Fruit fly (Drosophila melanogaster) whole organism, embryonic: ENCODE results near the gene CG8301.

Source experiments
- Asciz ChIP-seq: fragments of 200-800 bp; sonication (Bioruptor generic); optimal IDR thresholded peaks from 2 replicates; lab custom pipeline; 2017; ENCODE audit warnings: missing biosample characterization, mild to moderate bottlenecking, missing genetic modification characterization, missing genetic modification reagents
- Atf3 ChIP-seq: fragments of 200-800 bp; sonication (Bioruptor generic); optimal IDR thresholded peaks from 3 replicates; lab custom pipeline; 2016; ENCODE audit warnings: missing biosample characterization, missing genetic modification characterization
- CG11695 ChIP-seq: fragments of 200-800 bp; sonication (Bioruptor generic); IDR thresholded peaks from 3 replicates; pipeline ENCODE4 v1.3.6; 2022; ENCODE audit warnings: missing biosample characterization, missing genetic modification characterization
- CG12659 ChIP-seq: fragments of 200-800 bp; sonication (Bioruptor generic); optimal IDR thresholded peaks from 3 replicates; lab custom pipeline; 2017; ENCODE audit warnings: mild to moderate bottlenecking, missing biosample characterization, missing genetic modification reagents, missing genetic modification characterization
- CG13296 ChIP-seq: fragments of 200-800 bp; sonication (Bioruptor generic); optimal IDR thresholded peaks from 3 replicates; lab custom pipeline; 2018; ENCODE audit warnings: missing biosample characterization, mild to moderate bottlenecking, missing genetic modification characterization
- CG1529 ChIP-seq: fragments of 200-800 bp; sonication (Bioruptor generic); optimal IDR thresholded peaks from 3 replicates; lab custom pipeline; 2018; ENCODE audit warnings: missing biosample characterization, missing genetic modification characterization
- CG17802 ChIP-seq: fragments of 200-800 bp; sonication (Bioruptor generic); optimal IDR thresholded peaks from 2 replicates; lab custom pipeline; 2018; ENCODE audit warnings: missing biosample characterization, mild to moderate bottlenecking, missing genetic modification characterization, moderate library complexity
- CG17829 ChIP-seq: fragments of 200-800 bp; optimal IDR thresholded peaks from 2 replicates; lab custom pipeline; 2019; ENCODE audit warnings: missing biosample characterization, mild to moderate bottlenecking, missing genetic modification characterization, moderate library complexity
- CG1792 ChIP-seq: fragments of 200-800 bp; sonication (Bioruptor generic); optimal IDR thresholded peaks from 2 replicates; lab custom pipeline; 2016; ENCODE audit warnings: missing biosample characterization, missing genetic modification characterization
- CG18619 ChIP-seq: fragments of 200-800 bp; sonication (Bioruptor generic); optimal IDR thresholded peaks from 3 replicates; lab custom pipeline; 2017; ENCODE audit warnings: missing biosample characterization, mild to moderate bottlenecking, missing genetic modification characterization
- CG2116 ChIP-seq: fragments of 200-800 bp; sonication (Bioruptor generic); optimal IDR thresholded peaks from 3 replicates; lab custom pipeline; 2018; ENCODE audit warnings: missing biosample characterization, mild to moderate bottlenecking, missing genetic modification characterization
- CG2120 ChIP-seq: fragments of 200-800 bp; sonication (Bioruptor generic); optimal IDR thresholded peaks from 3 replicates; lab custom pipeline; 2016; ENCODE audit warnings: missing biosample characterization, missing genetic modification characterization
- CG3163 ChIP-seq: fragments of 200-800 bp; sonication (Bioruptor generic); optimal IDR thresholded peaks from 3 replicates; lab custom pipeline; 2016; ENCODE audit warnings: missing biosample characterization, missing genetic modification characterization
- CG3847 ChIP-seq: fragments of 200-800 bp; sonication (Bioruptor generic); IDR thresholded peaks from 2 replicates; pipeline ENCODE4 v1.3.6; 2022; ENCODE audit warnings: missing biosample characterization, missing genetic modification characterization
- CG42726 ChIP-seq: fragments of 200-800 bp; sonication (Bioruptor generic); IDR thresholded peaks from 2 replicates; pipeline ENCODE4 v1.3.6; 2022; ENCODE audit warnings: missing biosample characterization, missing genetic modification characterization; ENCODE audit not compliant: partially characterized antibody
- CG4707 ChIP-seq: fragments of 200-800 bp; sonication (Bioruptor generic); optimal IDR thresholded peaks from 2 replicates; lab custom pipeline; 2018; ENCODE audit warnings: missing biosample characterization, mild to moderate bottlenecking, missing genetic modification characterization, moderate library complexity
- CG6765 ChIP-seq: fragments of 200-800 bp; sonication (Bioruptor generic); optimal IDR thresholded peaks from 3 replicates; lab custom pipeline; 2017; ENCODE audit warnings: missing biosample characterization, mild to moderate bottlenecking, missing genetic modification characterization
- CG6813 ChIP-seq: fragments of 200-800 bp; sonication (Bioruptor generic); optimal IDR thresholded peaks from 2 replicates; lab custom pipeline; 2017; ENCODE audit warnings: missing biosample characterization, missing genetic modification characterization, mild to moderate bottlenecking, moderate library complexity, missing genetic modification reagents
- CG7928 ChIP-seq: fragments of 200-800 bp; sonication (Bioruptor generic); optimal IDR thresholded peaks from 2 replicates; lab custom pipeline; 2017; ENCODE audit warnings: missing biosample characterization, mild to moderate bottlenecking, missing genetic modification characterization
- CG8290 ChIP-seq, 3 experiments: fragments of 200-800 bp; sonication (Bioruptor generic); optimal IDR thresholded peaks; 2 replicates each; lab custom pipeline; 2016 to 2019; ENCODE audit warnings: missing biosample characterization in 3 of 3, missing genetic modification characterization in 3 of 3, mild to moderate bottlenecking in 2 of 3, moderate library complexity in 1 of 3
- CG8359 ChIP-seq: fragments of 200-800 bp; sonication (Bioruptor generic); optimal IDR thresholded peaks from 2 replicates; lab custom pipeline; 2017; ENCODE audit warnings: missing biosample characterization, mild to moderate bottlenecking, missing genetic modification characterization, borderline replicate concordance
- CG9609 ChIP-seq: fragments of 200-800 bp; sonication (Bioruptor generic); optimal IDR thresholded peaks from 3 replicates; lab custom pipeline; 2016; ENCODE audit warnings: missing biosample characterization, missing genetic modification characterization
- CG9727 ChIP-seq: fragments of 200-800 bp; sonication (Bioruptor generic); optimal IDR thresholded peaks from 3 replicates; lab custom pipeline; 2017; ENCODE audit warnings: missing biosample characterization, mild to moderate bottlenecking, missing genetic modification characterization
- CTCF ChIP-seq: fragments of 200-800 bp; sonication (Bioruptor generic); optimal IDR thresholded peaks from 2 replicates; lab custom pipeline; 2017; ENCODE audit warnings: missing biosample characterization, mild to moderate bottlenecking, missing genetic modification characterization, moderate library complexity
- Dip3 ChIP-seq: fragments of 200-800 bp; sonication (Bioruptor generic); optimal IDR thresholded peaks from 3 replicates; lab custom pipeline; 2016; ENCODE audit warnings: missing biosample characterization, missing genetic modification characterization
- Fer2 ChIP-seq: fragments of 200-800 bp; sonication (Bioruptor generic); optimal IDR thresholded peaks from 2 replicates; lab custom pipeline; 2018; ENCODE audit warnings: missing biosample characterization, mild to moderate bottlenecking, missing genetic modification characterization, moderate library complexity
- Max ChIP-seq: fragments of 200-800 bp; sonication (Bioruptor generic); optimal IDR thresholded peaks from 2 replicates; lab custom pipeline; 2016; ENCODE audit warnings: missing biosample characterization, mild to moderate bottlenecking, missing genetic modification characterization
- Med ChIP-seq: fragments of 200-800 bp; sonication (Bioruptor generic); peaks from one replicate; lab custom pipeline; 2016; ENCODE audit warnings: missing biosample characterization, missing genetic modification characterization, mild to moderate bottlenecking, inconsistent platforms, moderate library complexity
- Nf-YB ChIP-seq: fragments of 200-800 bp; sonication (Bioruptor generic); optimal IDR thresholded peaks from 3 replicates; lab custom pipeline; 2019; ENCODE audit warnings: missing biosample characterization, mild to moderate bottlenecking, missing genetic modification characterization, moderate library complexity
- NfI ChIP-seq: fragments of 200-800 bp; sonication (Bioruptor generic); optimal IDR thresholded peaks from 3 replicates; lab custom pipeline; 2018; ENCODE audit warnings: missing biosample characterization, mild to moderate bottlenecking, missing genetic modification characterization, moderate library complexity
- PHDP ChIP-seq: fragments of 200-800 bp; sonication (Bioruptor generic); optimal IDR thresholded peaks from 3 replicates; lab custom pipeline; 2018; ENCODE audit warnings: missing biosample characterization, mild to moderate bottlenecking, missing genetic modification characterization, moderate library complexity
- cato ChIP-seq: fragments of 200-800 bp; sonication (Bioruptor generic); optimal IDR thresholded peaks from 2 replicates; lab custom pipeline; 2016; ENCODE audit warnings: missing biosample characterization, missing genetic modification characterization, borderline replicate concordance
- chn ChIP-seq: fragments of 200-800 bp; sonication (Bioruptor generic); optimal IDR thresholded peaks from 2 replicates; lab custom pipeline; 2016; ENCODE audit warnings: missing biosample characterization, missing genetic modification characterization
- corto ChIP-seq: fragments of 200-800 bp; sonication (Bioruptor generic); optimal IDR thresholded peaks from 2 replicates; lab custom pipeline; 2016; ENCODE audit warnings: missing biosample characterization, mild to moderate bottlenecking, missing genetic modification characterization, moderate library complexity
- crol ChIP-seq: fragments of 200-800 bp; sonication (Bioruptor generic); IDR thresholded peaks from 2 replicates; pipeline ENCODE4 v1.3.6; 2022; ENCODE audit warnings: missing biosample characterization, missing genetic modification characterization
- ewg ChIP-seq: fragments of 200-800 bp; sonication (Bioruptor generic); optimal IDR thresholded peaks from 3 replicates; lab custom pipeline; 2017; ENCODE audit warnings: mild to moderate bottlenecking, missing biosample characterization, missing genetic modification reagents, missing genetic modification characterization
- gcm ChIP-seq: fragments of 200-800 bp; sonication (Bioruptor generic); optimal IDR thresholded peaks from 2 replicates; lab custom pipeline; 2019; ENCODE audit warnings: missing biosample characterization, mild to moderate bottlenecking, missing genetic modification characterization, moderate library complexity
- grn ChIP-seq: fragments of 200-800 bp; sonication (Bioruptor generic); optimal IDR thresholded peaks from 3 replicates; lab custom pipeline; 2017; ENCODE audit warnings: missing biosample characterization, missing genetic modification characterization
- hth ChIP-seq: fragments of >200 bp; optimal IDR thresholded peaks from 2 replicates; lab custom pipeline; 2017; ENCODE audit warnings: inconsistent platforms
- insv ChIP-seq, 2 experiments: fragments of 200-800 bp; sonication (Bioruptor generic); optimal IDR thresholded peaks; 3 replicates each; lab custom pipeline; 2016 to 2018; ENCODE audit warnings: missing biosample characterization in 2 of 2, missing genetic modification characterization in 2 of 2
- knrl ChIP-seq: fragments of 200-800 bp; sonication (Bioruptor generic); IDR thresholded peaks from 3 replicates; pipeline ENCODE4 v1.3.6; 2022; ENCODE audit warnings: missing biosample characterization, missing genetic modification characterization; ENCODE audit not compliant: partially characterized antibody
- nau ChIP-seq: fragments of 200-800 bp; sonication (Bioruptor generic); optimal IDR thresholded peaks from 3 replicates; lab custom pipeline; 2017; ENCODE audit warnings: missing biosample characterization, mild to moderate bottlenecking, missing genetic modification characterization, missing genetic modification reagents
- nerfin-2 ChIP-seq: fragments of 200-800 bp; sonication (Bioruptor generic); IDR thresholded peaks from 2 replicates; pipeline ENCODE4 v1.3.6; 2022; ENCODE audit warnings: missing biosample characterization, missing genetic modification characterization; ENCODE audit not compliant: partially characterized antibody
- pb ChIP-seq: fragments of 200-800 bp; sonication (Bioruptor generic); optimal IDR thresholded peaks from 3 replicates; lab custom pipeline; 2016; ENCODE audit warnings: missing biosample characterization, missing genetic modification characterization
- phol ChIP-seq: fragments of 200-800 bp; sonication (Bioruptor generic); optimal IDR thresholded peaks from 3 replicates; lab custom pipeline; 2018; ENCODE audit warnings: missing biosample characterization, mild to moderate bottlenecking, missing genetic modification characterization, moderate library complexity
- pros ChIP-seq: fragments of 200-800 bp; sonication (Bioruptor generic); optimal IDR thresholded peaks from 3 replicates; lab custom pipeline; 2019; ENCODE audit warnings: missing biosample characterization, mild to moderate bottlenecking, missing genetic modification characterization, moderate library complexity
- pzg ChIP-seq: fragments of 200-800 bp; sonication (Bioruptor generic); optimal IDR thresholded peaks from 3 replicates; lab custom pipeline; 2018; ENCODE audit warnings: missing biosample characterization, mild to moderate bottlenecking, missing genetic modification characterization, moderate library complexity
- schlank ChIP-seq: fragments of 200-800 bp; sonication (Bioruptor generic); optimal IDR thresholded peaks from 2 replicates; lab custom pipeline; 2018; ENCODE audit warnings: missing biosample characterization, mild to moderate bottlenecking, missing genetic modification characterization
- sens ChIP-seq: fragments of 200-800 bp; sonication (Bioruptor generic); peaks from one replicate; lab custom pipeline; 2016; ENCODE audit warnings: missing biosample characterization, missing genetic modification characterization
- zen ChIP-seq: fragments of 200-800 bp; sonication (Bioruptor generic); optimal IDR thresholded peaks from 3 replicates; lab custom pipeline; 2018; ENCODE audit warnings: missing biosample characterization, mild to moderate bottlenecking, missing genetic modification characterization, moderate library complexity

The CG8301 gene

DNA sequence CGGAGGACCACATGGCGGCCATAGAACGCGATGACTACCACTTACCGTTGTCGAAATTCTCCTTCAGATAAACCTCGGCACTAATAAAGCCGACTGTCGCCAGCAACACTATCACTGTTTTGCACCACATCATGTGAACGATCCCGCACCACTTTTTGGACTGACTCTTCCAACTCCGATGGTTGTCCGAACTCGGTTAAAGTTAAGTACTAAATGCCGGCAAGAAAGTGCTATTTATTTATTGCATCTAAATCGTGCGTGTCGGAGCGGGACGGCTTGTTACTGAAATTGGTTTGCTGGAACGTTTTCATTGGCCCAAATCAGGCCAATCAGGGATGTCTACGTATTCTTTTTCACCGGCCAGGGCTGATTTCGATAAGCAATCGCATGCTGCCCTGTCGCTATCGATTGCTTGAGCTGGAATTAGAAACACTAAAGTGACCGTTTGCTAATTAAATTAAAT is 49.6 kb downstream of the CG8301 start, which contains the start of gene Calr (continued):
- TF ChIP-seq phol (tag; lab: Kevin White, UChicago) (peak; percentile 54), CG17829 (tag; lab: Kevin White, UChicago) (peak; percentile 78), nau (GFP tag; lab: Kevin White, UChicago) (peak; percentile 33), grn (GFP tag; lab: Kevin White, UChicago) (peak; percentile 26), insv (GFP tag; optimal IDR thresholded peaks at IDR 0.05; lab: Kevin White, UChicago) (peak in 1 of 2 experiments; percentile 65), zen (tag; lab: Kevin White, UChicago) (peak; percentile 63), CG13296 (GFP tag; lab: Kevin White, UChicago) (peak; percentile 56), pros (GFP tag; lab: Kevin White, UChicago) (peak; percentile 53), chn (GFP tag; lab: Kevin White, UChicago) (peak; percentile 33), CG2120 (GFP tag; lab: Kevin White, UChicago) (peak; percentile 1), Atf3 (GFP tag; lab: Kevin White, UChicago) (no peak), Asciz (GFP tag; lab: Kevin White, UChicago) (no peak), CG17802 (no peak), CG4707 (peak; percentile 27), CG3163 (peak; percentile 27), NfI (GFP tag; lab: Kevin White, UChicago) (peak; percentile 58), CG7928 (GFP tag; lab: Kevin White, UChicago) (peak; percentile 47), pb (GFP tag; lab: Kevin White, UChicago) (no peak), CG1792 (GFP tag; lab: Kevin White, UChicago) (peak; percentile 7), cato (GFP tag; lab: Kevin White, UChicago) (no peak), CG9727 (GFP tag; lab: Kevin White, UChicago) (peak; percentile 57), Nf-YB (GFP tag; lab: Kevin White, UChicago) (peak; percentile 100), CG3847 (GFP tag; lab: Robert Waterston, UW) (no peak), CG8359 (GFP tag; lab: Kevin White, UChicago) (no peak), nerfin-2 (GFP tag; lab: Robert Waterston, UW) (no peak), CG12659 (GFP tag; lab: Kevin White, UChicago) (peak; percentile 78), CG8290 (GFP tag; optimal IDR thresholded peaks at IDR 0.05; lab: Kevin White, UChicago) (peak; percentile 13), CG8290 (tag; optimal IDR thresholded peaks at IDR 0.05; lab: Kevin White, UChicago) (peak in 1 of 2 experiments; percentile 81), PHDP (tag; lab: Kevin White, UChicago) (peak; percentile 30), crol (GFP tag; lab: Robert Waterston, UW) (no peak), CTCF (GFP tag; lab: Kevin White, UChicago) (peak; percentile 41), Dip3 (GFP tag; lab: Kevin White, UChicago) (peak; percentile 66), CG18619 (GFP tag; lab: Kevin White, UChicago) (peak; percentile 32), Med (GFP tag; lab: Kevin White, UChicago) (peak; percentile 95), CG11695 (GFP tag; lab: Robert Waterston, UW) (no peak), CG42726 (GFP tag; lab: Robert Waterston, UW) (no peak), hth (no peak), Max (GFP tag; lab: Kevin White, UChicago) (peak; percentile 34), schlank (tag; lab: Kevin White, UChicago) (peak; percentile 7), CG6813 (GFP tag; lab: Kevin White, UChicago) (peak; percentile 10), Fer2 (tag; lab: Kevin White, UChicago) (no peak), sens (GFP tag; lab: Kevin White, UChicago) (peak; percentile 88), gcm (GFP tag; lab: Kevin White, UChicago) (peak; percentile 62), knrl (GFP tag; lab: Robert Waterston, UW) (no peak), pzg (GFP tag; lab: Kevin White, UChicago) (peak; percentile 83), CG9609 (GFP tag; lab: Kevin White, UChicago) (peak; percentile 18), corto (GFP tag; lab: Kevin White, UChicago) (no peak), CG2116 (GFP tag; lab: Kevin White, UChicago) (peak; percentile 100), CG1529 (no peak), ewg (GFP tag; lab: Kevin White, UChicago) (no peak), CG6765 (peak; percentile 5)
